Worm (Caenorhabditis elegans): ENCODE data around the gene col-166.

col-166 gene

ce11 chrX:6292812-6293211 is 13.0 kb downstream of the col-166 start, which contains the start of gene mom-1:
TSS of gene mom-1 (plus strand) at chrX:6293112.
- no peak for TF ChIP-seq ceh-82 (tag; optimal IDR thresholded peaks at IDR 0.05)
- no peak for TF ChIP-seq snpc-4 (tag; optimal IDR thresholded peaks at IDR 0.05)
- TF ChIP-seq egl-27 (tag; optimal IDR thresholded peaks at IDR 0.05), result no peak
- no peak for TF ChIP-seq elt-2 (tag; optimal IDR thresholded peaks at IDR 0.05)
- no peak for TF ChIP-seq eor-1 (tag; optimal IDR thresholded peaks at IDR 0.05)
- TF ChIP-seq ceh-9 (tag; optimal IDR thresholded peaks at IDR 0.05), result no peak
- no peak for TF ChIP-seq ZK546.5 (tag; optimal IDR thresholded peaks at IDR 0.05)
- TF ChIP-seq nhr-77 (tag; optimal IDR thresholded peaks at IDR 0.05), result no peak
- TF ChIP-seq nhr-23 (tag; optimal IDR thresholded peaks at IDR 0.05), result no peak
- no peak for TF ChIP-seq nhr-12 (tag; optimal IDR thresholded peaks at IDR 0.05)

- TF ChIP-seq elt-1 (tag; optimal IDR thresholded peaks at IDR 0.05) (peak; percentile 90), egl-27 (tag; optimal IDR thresholded peaks at IDR 0.05) (peak; percentile 89), lin-15B (tag; optimal IDR thresholded peaks at IDR 0.05) (peak; percentile 37), unc-39 (tag; optimal IDR thresholded peaks at IDR 0.05) (peak; percentile 77), nhr-12 (tag; optimal IDR thresholded peaks at IDR 0.05) (peak; percentile 49), lin-39 (tag; optimal IDR thresholded peaks at IDR 0.05) (peak; percentile 100), fkh-2 (tag; optimal IDR thresholded peaks at IDR 0.05) (peak; percentile 97), pqm-1 (tag; optimal IDR thresholded peaks at IDR 0.05) (peak; percentile 91), elt-2 (tag; optimal IDR thresholded peaks at IDR 0.05) (peak; percentile 88), mdl-1 (tag; optimal IDR thresholded peaks at IDR 0.05) (peak; percentile 85), mml-1 (tag; optimal IDR thresholded peaks at IDR 0.05) (no peak), nhr-43 (tag; optimal IDR thresholded peaks at IDR 0.05; ENCODE audit: poor library complexity, severe bottlenecking) (peak; percentile 99), nhr-25 (tag; optimal IDR thresholded peaks at IDR 0.05) (peak; percentile 100), ama-1 (optimal IDR thresholded peaks at IDR 0.05) (no peak), pha-4 (tag; optimal IDR thresholded peaks at IDR 0.05) (peak; percentile 98), lsy-12 (tag; optimal IDR thresholded peaks at IDR 0.05) (peak; percentile 98), aly-2 (tag; optimal IDR thresholded peaks at IDR 0.05) (peak; percentile 98), tbx-2 (tag; optimal IDR thresholded peaks at IDR 0.05) (peak; percentile 99), egl-5 (tag; optimal IDR thresholded peaks at IDR 0.05) (peak; percentile 99), R02D3.7 (tag; optimal IDR thresholded peaks at IDR 0.05) (peak; percentile 95), jun-1 (tag; optimal IDR thresholded peaks at IDR 0.05) (peak; percentile 100), ztf-4 (tag; optimal IDR thresholded peaks at IDR 0.05) (peak; percentile 92), elt-3 (tag; optimal IDR thresholded peaks at IDR 0.05) (peak; percentile 94 to 99 (median 97)), hmg-11 (tag; optimal IDR thresholded peaks at IDR 0.05) (peak; percentile 98), nhr-23 (tag; optimal IDR thresholded peaks at IDR 0.05) (peak; percentile 100), nhr-237 (tag; optimal IDR thresholded peaks at IDR 0.05) (peak; percentile 89), fos-1 (tag; optimal IDR thresholded peaks at IDR 0.05) (peak; percentile 96), eor-1 (tag; optimal IDR thresholded peaks at IDR 0.05) (peak; percentile 4 to 81), nhr-67 (tag; optimal IDR thresholded peaks at IDR 0.05) (peak; percentile 53), ceh-9 (tag; optimal IDR thresholded peaks at IDR 0.05) (peak; percentile 76), nhr-76 (tag; optimal IDR thresholded peaks at IDR 0.05) (peak; percentile 82), sea-2 (GFP tag; optimal IDR thresholded peaks at IDR 0.05) (no peak), snpc-4 (tag; optimal IDR thresholded peaks at IDR 0.05) (peak; percentile 91), ztf-11 (tag; optimal IDR thresholded peaks at IDR 0.05) (peak; percentile 82), ceh-28 (tag; optimal IDR thresholded peaks at IDR 0.05) (peak; percentile 99), ZK546.5 (tag; optimal IDR thresholded peaks at IDR 0.05) (peak; percentile 69), ceh-82 (tag; optimal IDR thresholded peaks at IDR 0.05) (peak; percentile 98), nhr-77 (tag; optimal IDR thresholded peaks at IDR 0.05) (peak; percentile 100), ceh-16 (tag; optimal IDR thresholded peaks at IDR 0.05) (peak; percentile 84), fkh-10 (GFP tag; optimal IDR thresholded peaks at IDR 0.05) (peak; percentile 100), daf-12 (tag; optimal IDR thresholded peaks at IDR 0.05) (peak; percentile 96), zag-1 (tag; optimal IDR thresholded peaks at IDR 0.05) (peak; percentile 98), unc-62 (GFP tag; optimal IDR thresholded peaks at IDR 0.05) (peak; percentile 97), skn-1 (tag; optimal IDR thresholded peaks at IDR 0.05) (peak; percentile 98), nfya-1 (tag; optimal IDR thresholded peaks at IDR 0.05; ENCODE audit: insufficient read depth) (peak; percentile 97), nhr-11 (tag; optimal IDR thresholded peaks at IDR 0.05) (peak; percentile 99), nhr-28 (tag; optimal IDR thresholded peaks at IDR 0.05) (peak; percentile 93)
Observed at ce11 chrX:6296402-6296844, 16.6 kb downstream of the col-166 start.
